Fruit fly (Drosophila melanogaster): ENCODE data around the gene CG15628.

dm6 chr2L:4813023-4813339 is 8.6 kb upstream of the CG15628 start:
- TF ChIP-seq CG9705 (GFP tag; optimal IDR thresholded peaks at IDR 0.05) (no peak), sage (GFP tag; optimal IDR thresholded peaks at IDR 0.05) (no peak), rgr (GFP tag; optimal IDR thresholded peaks at IDR 0.05) (no peak), GATAd (GFP tag; optimal IDR thresholded peaks at IDR 0.05) (no peak), N (GFP tag; optimal IDR thresholded peaks at IDR 0.05) (no peak)
